Fruit fly (Drosophila melanogaster) whole organism, embryonic: ENCODE data around the gene CG42764.

ENCODE experiments used
- Antp ChIP-seq: fragments of 200-800 bp; sonication (Bioruptor generic); optimal IDR thresholded peaks from 3 replicates; lab custom pipeline; 2016; ENCODE audit warnings: missing biosample characterization, missing genetic modification characterization
- B-H1 ChIP-seq: fragments of 200-800 bp; sonication (Bioruptor generic); IDR thresholded peaks from 3 replicates; pipeline ENCODE4 v1.3.6; 2022; ENCODE audit warnings: missing biosample characterization, missing genetic modification characterization
- C15 ChIP-seq: fragments of 200-800 bp; sonication (Bioruptor generic); IDR thresholded peaks from 3 replicates; pipeline ENCODE4 v1.3.6; 2022; ENCODE audit warnings: missing biosample characterization, missing genetic modification characterization
- CG10654 ChIP-seq: fragments of 200-800 bp; sonication (Bioruptor generic); optimal IDR thresholded peaks from 2 replicates; lab custom pipeline; 2016; ENCODE audit warnings: missing biosample characterization, missing genetic modification characterization
- CG11696 ChIP-seq: fragments of 200-800 bp; sonication (Bioruptor generic); IDR thresholded peaks from 2 replicates; pipeline ENCODE4 v1.3.6; 2022; ENCODE audit warnings: missing biosample characterization, missing genetic modification characterization
- CG14667 ChIP-seq: fragments of 200-800 bp; sonication (Bioruptor generic); IDR thresholded peaks from 2 replicates; pipeline ENCODE4 v1.3.6; 2022; ENCODE audit warnings: missing biosample characterization, missing genetic modification characterization
- CG1603 ChIP-seq: fragments of 200-800 bp; sonication (Bioruptor generic); optimal IDR thresholded peaks from 2 replicates; lab custom pipeline; 2019; ENCODE audit warnings: missing biosample characterization, mild to moderate bottlenecking, missing genetic modification characterization, moderate library complexity
- CG16779 ChIP-seq: fragments of 200-800 bp; sonication (Bioruptor generic); IDR thresholded peaks from 2 replicates; pipeline ENCODE4 v1.3.6; 2022; ENCODE audit warnings: missing biosample characterization, missing genetic modification characterization
- CG16863 ChIP-seq: fragments of 200-800 bp; sonication (Bioruptor generic); optimal IDR thresholded peaks from 3 replicates; lab custom pipeline; 2016; ENCODE audit warnings: missing biosample characterization, missing genetic modification characterization
- CG17802 ChIP-seq: fragments of 200-800 bp; sonication (Bioruptor generic); optimal IDR thresholded peaks from 2 replicates; lab custom pipeline; 2018; ENCODE audit warnings: missing biosample characterization, mild to moderate bottlenecking, missing genetic modification characterization, moderate library complexity
- CG18262 ChIP-seq: fragments of 200-800 bp; optimal IDR thresholded peaks from 3 replicates; lab custom pipeline; 2019; ENCODE audit warnings: missing biosample characterization, mild to moderate bottlenecking, missing genetic modification characterization, moderate library complexity
- CG31365 ChIP-seq: fragments of 200-800 bp; sonication (Bioruptor generic); optimal IDR thresholded peaks from 2 replicates; lab custom pipeline; 2018; ENCODE audit warnings: missing biosample characterization, mild to moderate bottlenecking, missing genetic modification characterization
- CG31441 ChIP-seq: fragments of 200-800 bp; sonication (Bioruptor generic); IDR thresholded peaks from 2 replicates; pipeline ENCODE4 v1.3.6; 2022; ENCODE audit warnings: missing biosample characterization, missing genetic modification characterization
- CG33213 ChIP-seq: fragments of 200-800 bp; sonication (Bioruptor generic); optimal IDR thresholded peaks from 3 replicates; lab custom pipeline; 2016; ENCODE audit warnings: missing biosample characterization, missing genetic modification characterization
- CG3726 ChIP-seq: fragments of 200-800 bp; sonication (Bioruptor generic); IDR thresholded peaks from 3 replicates; pipeline ENCODE4, ENCODE4 v1.3.6; 2022; ENCODE audit warnings: missing biosample characterization, missing genetic modification characterization
- CG3838 ChIP-seq: fragments of 200-800 bp; sonication (Bioruptor generic); optimal IDR thresholded peaks from 3 replicates; lab custom pipeline; 2016; ENCODE audit warnings: missing biosample characterization, missing genetic modification characterization
- CG4282 ChIP-seq: fragments of 200-800 bp; sonication (Bioruptor generic); optimal IDR thresholded peaks from 2 replicates; lab custom pipeline; 2016; ENCODE audit warnings: missing biosample characterization, missing genetic modification characterization
- CG4707 ChIP-seq: fragments of 200-800 bp; sonication (Bioruptor generic); optimal IDR thresholded peaks from 2 replicates; lab custom pipeline; 2018; ENCODE audit warnings: missing biosample characterization, mild to moderate bottlenecking, missing genetic modification characterization, moderate library complexity
- CG4730 ChIP-seq: fragments of 200-800 bp; sonication (Bioruptor generic); IDR thresholded peaks from 2 replicates; pipeline ENCODE4 v1.3.6; 2022; ENCODE audit warnings: missing biosample characterization, missing genetic modification characterization
- CG7745 ChIP-seq: fragments of 200-800 bp; sonication (Bioruptor generic); optimal IDR thresholded peaks from 2 replicates; lab custom pipeline; 2018; ENCODE audit warnings: missing biosample characterization, mild to moderate bottlenecking, missing genetic modification characterization, moderate library complexity
- CG8388 ChIP-seq: fragments of 200-800 bp; sonication (Bioruptor generic); optimal IDR thresholded peaks from 2 replicates; lab custom pipeline; 2019; ENCODE audit warnings: missing biosample characterization, mild to moderate bottlenecking, missing genetic modification characterization, moderate library complexity
- CG9437 ChIP-seq: fragments of 200-800 bp; sonication (Bioruptor generic); optimal IDR thresholded peaks from 2 replicates; lab custom pipeline; 2018; ENCODE audit warnings: missing biosample characterization, mild to moderate bottlenecking, missing genetic modification characterization
- CG9817 ChIP-seq: fragments of 200-800 bp; sonication (Bioruptor generic); optimal IDR thresholded peaks from 2 replicates; lab custom pipeline; 2018; ENCODE audit warnings: missing biosample characterization, mild to moderate bottlenecking, missing genetic modification characterization, moderate library complexity
- CTCF ChIP-seq: fragments of 200-800 bp; sonication (Bioruptor generic); optimal IDR thresholded peaks from 2 replicates; lab custom pipeline; 2017; ENCODE audit warnings: missing biosample characterization, mild to moderate bottlenecking, missing genetic modification characterization, moderate library complexity
- CoRest ChIP-seq: fragments of 200-800 bp; sonication (Bioruptor generic); optimal IDR thresholded peaks from 3 replicates; lab custom pipeline; 2018; ENCODE audit warnings: missing biosample characterization, mild to moderate bottlenecking, missing genetic modification characterization, moderate library complexity
- CrebB ChIP-seq: fragments of 200-800 bp; sonication (Bioruptor generic); optimal IDR thresholded peaks from 3 replicates; lab custom pipeline; 2018; ENCODE audit warnings: missing biosample characterization, mild to moderate bottlenecking, missing genetic modification characterization
- Dip3 ChIP-seq: fragments of 200-800 bp; sonication (Bioruptor generic); optimal IDR thresholded peaks from 3 replicates; lab custom pipeline; 2016; ENCODE audit warnings: missing biosample characterization, missing genetic modification characterization
- HmgZ ChIP-seq: fragments of 200-800 bp; sonication (Bioruptor generic); optimal IDR thresholded peaks from 2 replicates; lab custom pipeline; 2018; ENCODE audit warnings: missing biosample characterization, mild to moderate bottlenecking, missing genetic modification characterization
- Hmr ChIP-seq: fragments of 200-800 bp; sonication (Bioruptor generic); optimal IDR thresholded peaks from 3 replicates; lab custom pipeline; 2017; ENCODE audit warnings: mild to moderate bottlenecking, missing biosample characterization, missing genetic modification reagents, missing genetic modification characterization
- Mes4 ChIP-seq: fragments of 200-800 bp; sonication (Bioruptor generic); optimal IDR thresholded peaks from 2 replicates; lab custom pipeline; 2016; ENCODE audit warnings: missing biosample characterization, missing genetic modification characterization
- NfI ChIP-seq: fragments of 200-800 bp; sonication (Bioruptor generic); optimal IDR thresholded peaks from 3 replicates; lab custom pipeline; 2018; ENCODE audit warnings: missing biosample characterization, mild to moderate bottlenecking, missing genetic modification characterization, moderate library complexity
- Ravus ChIP-seq: fragments of 200-800 bp; sonication (Bioruptor generic); IDR thresholded peaks from 2 replicates; pipeline ENCODE4 v1.3.6; 2022; ENCODE audit warnings: missing biosample characterization, missing genetic modification characterization
- TFAM ChIP-seq: fragments of 200-800 bp; sonication (Bioruptor generic); optimal IDR thresholded peaks from 2 replicates; lab custom pipeline; 2017; ENCODE audit warnings: missing biosample characterization, missing genetic modification characterization, inconsistent platforms
- Trl ChIP-seq, 3 experiments: fragments of >200 bp in 2 of 3; fragments of 200-800 bp in 1 of 3; sonication (Bioruptor generic) in 1 of 3; optimal IDR thresholded peaks; 2 replicates in 1 of 3; 3 replicates in 2 of 3; lab custom pipeline; 2016 to 2017; ENCODE audit warnings: missing biosample characterization in 1 of 3, missing genetic modification characterization in 1 of 3
- bbx ChIP-seq: fragments of 200-800 bp; sonication (Bioruptor generic); IDR thresholded peaks from 2 replicates; pipeline ENCODE4 v1.3.6; 2022; ENCODE audit warnings: missing biosample characterization, missing genetic modification characterization; ENCODE audit not compliant: partially characterized antibody
- cg ChIP-seq: fragments of 200-800 bp; sonication (Bioruptor generic); optimal IDR thresholded peaks from 3 replicates; lab custom pipeline; 2019; ENCODE audit warnings: missing biosample characterization, mild to moderate bottlenecking, missing genetic modification characterization, moderate library complexity
- croc ChIP-seq: fragments of 200-800 bp; sonication (Bioruptor generic); conservative IDR thresholded peaks from 3 replicates; pipeline ENCODE4 v1.3.6; 2022; ENCODE audit warnings: missing biosample characterization, missing genetic modification characterization
- dan ChIP-seq: fragments of 200-800 bp; sonication (Bioruptor generic); IDR thresholded peaks from 2 replicates; pipeline ENCODE4 v1.3.6; 2022; ENCODE audit warnings: missing biosample characterization, missing genetic modification characterization
- eve ChIP-seq, 2 experiments: fragments of >200 bp; optimal IDR thresholded peaks; 2 replicates each; lab custom pipeline; 2017; ENCODE audit warnings: missing biosample characterization in 2 of 2, missing genetic modification characterization in 2 of 2
- fd3F ChIP-seq: fragments of 200-800 bp; sonication (Bioruptor generic); optimal IDR thresholded peaks from 2 replicates; lab custom pipeline; 2018; ENCODE audit warnings: missing biosample characterization, mild to moderate bottlenecking, missing genetic modification characterization, moderate library complexity
- gsb ChIP-seq: fragments of 200-800 bp; sonication (Bioruptor generic); IDR thresholded peaks from 2 replicates; pipeline ENCODE4 v1.3.6; 2022; ENCODE audit warnings: missing biosample characterization, missing genetic modification characterization
- jing ChIP-seq: fragments of 200-800 bp; sonication (Bioruptor generic); optimal IDR thresholded peaks from 2 replicates; lab custom pipeline; 2018; ENCODE audit warnings: missing biosample characterization, mild to moderate bottlenecking, missing genetic modification characterization
- pfk ChIP-seq: fragments of 200-800 bp; sonication (Bioruptor generic); optimal IDR thresholded peaks from 2 replicates; lab custom pipeline; 2018; ENCODE audit warnings: missing biosample characterization, mild to moderate bottlenecking, missing genetic modification characterization, moderate library complexity
- prd ChIP-seq, 3 experiments: fragments of >200 bp in 2 of 3; fragments of 200-800 bp in 1 of 3; sonication (Bioruptor generic) in 1 of 3; optimal IDR thresholded peaks in 2 of 3; IDR thresholded peaks in 1 of 3; 2 replicates in 2 of 3; 3 replicates in 1 of 3; pipeline versions ENCODE4 v1.3.6 to Lab custom; 2017 to 2022; ENCODE audit warnings: missing biosample characterization in 1 of 3, missing genetic modification characterization in 1 of 3
- shn ChIP-seq: fragments of 200-800 bp; sonication (Bioruptor generic); optimal IDR thresholded peaks from 3 replicates; lab custom pipeline; 2016; ENCODE audit warnings: missing biosample characterization, missing genetic modification characterization
- tio ChIP-seq: fragments of 200-800 bp; sonication (Bioruptor generic); optimal IDR thresholded peaks from 2 replicates; lab custom pipeline; 2017; ENCODE audit warnings: missing biosample characterization, missing genetic modification characterization, inconsistent platforms
- tll ChIP-seq, 2 experiments: fragments of 200-800 bp in 1 of 2; fragments of >200 bp in 1 of 2; sonication (Bioruptor generic) in 1 of 2; optimal IDR thresholded peaks; 2 replicates each; lab custom pipeline; 2017 to 2019; ENCODE audit warnings: missing biosample characterization in 2 of 2, missing genetic modification characterization in 2 of 2, mild to moderate bottlenecking in 1 of 2, moderate library complexity in 1 of 2
- toy ChIP-seq: fragments of 200-800 bp; sonication (Bioruptor generic); IDR thresholded peaks from 2 replicates; pipeline ENCODE4 v1.3.6; 2022; ENCODE audit warnings: missing biosample characterization, missing genetic modification characterization
- trh ChIP-seq: fragments of 200-800 bp; sonication (Bioruptor generic); optimal IDR thresholded peaks from 2 replicates; lab custom pipeline; 2016; ENCODE audit warnings: missing biosample characterization, missing genetic modification characterization

CG42764 gene

DNA sequence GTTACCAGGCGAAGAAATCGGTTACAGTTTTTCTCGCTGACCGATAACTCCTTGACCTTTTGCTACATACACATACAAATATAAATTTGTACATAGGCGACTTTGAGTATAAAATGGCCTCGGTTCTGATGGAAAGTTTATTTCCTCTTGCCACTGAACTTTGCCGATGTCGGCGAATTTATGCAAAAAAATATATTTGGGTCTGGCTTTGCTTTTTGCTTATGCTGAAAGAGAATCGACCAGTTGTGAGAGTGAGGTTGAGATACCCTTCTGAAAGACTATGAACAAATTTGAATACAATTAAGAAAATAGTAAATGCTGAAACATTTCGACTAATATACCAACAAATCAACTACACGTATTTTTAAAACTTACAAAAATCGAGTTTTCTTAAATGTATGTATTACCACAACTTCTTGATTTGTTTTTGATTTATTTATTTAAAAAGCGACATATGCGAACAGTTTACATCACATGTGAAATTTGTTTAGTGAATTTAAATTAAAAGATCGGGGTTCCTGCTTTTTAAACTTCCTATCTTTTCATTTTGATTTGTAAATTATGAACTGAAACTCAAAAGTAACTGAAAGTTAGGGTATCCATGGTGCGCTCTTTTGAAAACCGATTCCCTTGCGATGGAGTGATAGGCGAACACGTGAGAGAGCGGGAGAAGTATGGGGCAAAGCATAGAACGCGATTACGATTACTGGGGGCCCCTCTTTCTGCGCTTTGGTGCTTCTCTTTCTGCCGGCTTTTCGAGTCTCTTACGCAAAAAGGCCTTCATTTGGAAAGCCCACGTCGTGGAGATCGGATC, 43.5 kb upstream of the CG42764 start (continued):
- TF ChIP-seq pfk (GFP tag; lab: Kevin White, UChicago) (no peak), CTCF (GFP tag; lab: Kevin White, UChicago) (no peak), gsb (GFP tag; lab: Robert Waterston, UW) (no peak), CG7745 (tag; lab: Kevin White, UChicago) (no peak), CG3838 (GFP tag; lab: Kevin White, UChicago) (peak; percentile 34), CG1603 (tag; lab: Kevin White, UChicago) (no peak), CG3726 (GFP tag; lab: Robert Waterston, UW) (no peak), CG8388 (GFP tag; lab: Kevin White, UChicago) (peak; percentile 66), Mes4 (GFP tag; lab: Kevin White, UChicago) (peak; percentile 45), CG17802 (tag; lab: Kevin White, UChicago) (no peak), CG9817 (tag; lab: Kevin White, UChicago) (peak; percentile 75), toy (GFP tag; lab: Robert Waterston, UW) (no peak), CrebB (no peak), shn (GFP tag; lab: Kevin White, UChicago) (peak; percentile 74), CoRest (peak; percentile 91), bbx (GFP tag; lab: Robert Waterston, UW) (no peak), CG4707 (no peak), Antp (peak; percentile 5), trh (GFP tag; lab: Kevin White, UChicago) (no peak), croc (GFP tag; lab: Robert Waterston, UW) (peak; percentile 21; the same call in 1 of the 3 replicates), CG33213 (peak; percentile 44), C15 (GFP tag; lab: Robert Waterston, UW) (no peak), tio (GFP tag; lab: Kevin White, UChicago) (peak; percentile 75), CG4730 (0 out of 2 replicates have a peak, but pooled peaks have one; percentile 22), eve (GFP tag; optimal IDR thresholded peaks at IDR 0.05; lab: Kevin White, UChicago) (peak in 1 of 2 experiments; percentile 87), CG16779 (no peak), CG4282 (peak; percentile 10), CG11696 (no peak), HmgZ (tag; lab: Kevin White, UChicago) (peak; percentile 64), B-H1 (GFP tag; lab: Robert Waterston, UW) (no peak; the same call in 2 of the 3 replicates), dan (GFP tag; lab: Robert Waterston, UW) (no peak), CG16863 (GFP tag; lab: Kevin White, UChicago) (peak; percentile 67), Ravus (no peak), cg (no peak), CG31365 (tag; lab: Kevin White, UChicago) (no peak), CG18262 (tag; lab: Kevin White, UChicago) (peak; percentile 90), tll (GFP tag; optimal IDR thresholded peaks at IDR 0.05; lab: Kevin White, UChicago) (no peak), CG14667 (GFP tag; lab: Robert Waterston, UW) (no peak), CG31441 (GFP tag; lab: Robert Waterston, UW) (peak; percentile 75), fd3F (peak; percentile 68), jing (no peak), Hmr (GFP tag; lab: Kevin White, UChicago) (peak; percentile 88), NfI (GFP tag; lab: Kevin White, UChicago) (peak; percentile 70), Dip3 (GFP tag; lab: Kevin White, UChicago) (peak; percentile 64), CG9437 (GFP tag; lab: Kevin White, UChicago) (peak; percentile 88), Trl (optimal IDR thresholded peaks at IDR 0.05; lab: Kevin White, UChicago) (peak; percentile 65 to 74), Trl (GFP tag; optimal IDR thresholded peaks at IDR 0.05; lab: Kevin White, UChicago) (peak; percentile 66), TFAM (GFP tag; lab: Kevin White, UChicago) (no peak), prd (optimal IDR thresholded peaks at IDR 0.05; lab: Kevin White, UChicago) (no peak), prd (GFP tag; IDR thresholded peaks at IDR 0.05; lab: Robert Waterston, UW) (peak; percentile 41; the same call in 2 of the 3 replicates), CG10654 (GFP tag; lab: Kevin White, UChicago) (peak; percentile 40)
